Fruit fly (Drosophila melanogaster) Kc167 (cell line): ENCODE measurements around the gene CG7264.

Experiments
- Myc ChIP-seq: fragments of >200 bp; optimal IDR thresholded peaks from 2 replicates; lab custom pipeline; 2017; ENCODE audit warnings: missing external identifiers
- Sin3A ChIP-seq: fragments of >200 bp; optimal IDR thresholded peaks from 2 replicates; lab custom pipeline; 2018; ENCODE audit warnings: missing external identifiers
- h ChIP-seq: fragments of >200 bp; optimal IDR thresholded peaks from 3 replicates; lab custom pipeline; 2018; ENCODE audit warnings: missing external identifiers
- insv ChIP-seq: fragments of >200 bp; optimal IDR thresholded peaks from 3 replicates; lab custom pipeline; 2018; ENCODE audit warnings: missing external identifiers
- psq ChIP-seq: fragments of >200 bp; optimal IDR thresholded peaks from 2 replicates; lab custom pipeline; 2017; ENCODE audit warnings: missing external identifiers
- ttk ChIP-seq: sonication (Bioruptor generic); optimal IDR thresholded peaks from 2 replicates; lab custom pipeline; 2017; ENCODE audit warnings: missing external identifiers

- no peak for TF ChIP-seq psq
- no peak for TF ChIP-seq ttk (lab: Kevin White, UChicago)
- TF ChIP-seq h (lab: Kevin White, UChicago): no peak
- no peak for TF ChIP-seq Myc (lab: Kevin White, UChicago)
- TF ChIP-seq insv (lab: Kevin White, UChicago): no peak
- no peak for TF ChIP-seq Sin3A (lab: Kevin White, UChicago)
Measured at dm6 chr3L:11821723-11822445, 6.9 kb upstream of the CG7264 start, which contains the start of the genes CG11597 and CG5946.
